Worm (Caenorhabditis elegans) whole organism, L4 larva: ENCODE data around the gene F54F2.9.
A peak's percentile ranks its signal among the peaks of the same experiment; 100 is the strongest.

Experiments used
- F44E2.7 ChIP-seq: fragments of 200-800 bp; sonication (Bioruptor generic); IDR thresholded peaks from 2 replicates; pipeline ENCODE4 v2.1.2; 2022; ENCODE audit warnings: missing genetic modification characterization, missing compliant biosample characterization
- R02D3.7 ChIP-seq: fragments of 150-350 bp; sonication (generic microtip); optimal IDR thresholded peaks from 3 replicates; lab custom pipeline; 2014; ENCODE audit warnings: missing biosample characterization, missing genetic modification characterization
- T26A8.4 ChIP-seq: fragments of 200-800 bp; sonication (Bioruptor generic); IDR thresholded peaks from 2 replicates; pipeline ENCODE4 v1.3.6; 2022; ENCODE audit warnings: missing genetic modification characterization, missing compliant biosample characterization
- Y105C5A.15 ChIP-seq: fragments of 200-800 bp; sonication (Bioruptor generic); IDR thresholded peaks from 2 replicates; pipeline ENCODE4 v1.3.6; 2022; ENCODE audit warnings: missing genetic modification characterization, missing compliant biosample characterization
- Y5F2A.4 ChIP-seq: fragments of 200-800 bp; sonication (Bioruptor generic); optimal IDR thresholded peaks from 2 replicates; lab custom pipeline; 2018; ENCODE audit warnings: mild to moderate bottlenecking, missing genetic modification characterization, missing compliant biosample characterization
- aly-2 ChIP-seq: sonication (generic microtip); optimal IDR thresholded peaks from 2 replicates; lab custom pipeline; 2018; ENCODE audit warnings: missing biosample characterization, missing genetic modification characterization
- arid-1 ChIP-seq: fragments of 200-800 bp; sonication (Bioruptor generic); conservative IDR thresholded peaks from 2 replicates; pipeline ENCODE4 v1.3.6; 2022; ENCODE audit warnings: missing genetic modification reagents, missing genetic modification characterization, missing compliant biosample characterization
- attf-4 ChIP-seq: sonication (generic microtip); optimal IDR thresholded peaks from 3 replicates; lab custom pipeline; 2017; ENCODE audit warnings: missing biosample characterization, missing genetic modification characterization
- ceh-20 ChIP-seq: fragments of 200-800 bp; sonication (Bioruptor generic); IDR thresholded peaks from 2 replicates; pipeline ENCODE4 v1.3.6; 2022; ENCODE audit warnings: missing genetic modification reagents, missing genetic modification characterization, missing compliant biosample characterization
- ceh-62 ChIP-seq: sonication (generic microtip); optimal IDR thresholded peaks from 2 replicates; lab custom pipeline; 2017; ENCODE audit warnings: missing biosample characterization, missing genetic modification characterization
- daf-12 ChIP-seq: fragments of 150-350 bp; optimal IDR thresholded peaks from 2 replicates; lab custom pipeline; 2014; ENCODE audit warnings: missing biosample characterization, missing genetic modification reagents, missing genetic modification characterization
- daf-16 ChIP-seq, 3 experiments: sonication (generic microtip); optimal IDR thresholded peaks; 2 replicates each; lab custom pipeline; 2016 to 2017; ENCODE audit warnings: missing genetic modification characterization in 3 of 3, missing genetic modification reagents in 3 of 3, mild to moderate bottlenecking in 2 of 3, missing compliant biosample characterization in 2 of 3, missing biosample characterization in 1 of 3, moderate library complexity in 1 of 3
- daf-19 ChIP-seq: fragments of 200-800 bp; sonication (Bioruptor generic); conservative IDR thresholded peaks from 2 replicates; pipeline ENCODE4 v1.3.6; 2022; ENCODE audit warnings: missing genetic modification characterization, missing compliant biosample characterization
- dmd-6 ChIP-seq: fragments of 200-800 bp; sonication (Bioruptor generic); IDR thresholded peaks from 2 replicates; pipeline ENCODE4 v1.3.6; 2022; ENCODE audit warnings: missing genetic modification reagents, missing genetic modification characterization, missing compliant biosample characterization
- dmd-8 ChIP-seq: fragments of 200-800 bp; sonication (Bioruptor generic); IDR thresholded peaks from 2 replicates; pipeline ENCODE4 v1.3.6; 2022; ENCODE audit warnings: missing genetic modification characterization, missing compliant biosample characterization
- dmd-9 ChIP-seq: fragments of 200-800 bp; sonication (Bioruptor generic); IDR thresholded peaks from 2 replicates; pipeline ENCODE4 v1.3.6; 2022; ENCODE audit warnings: missing genetic modification reagents, missing genetic modification characterization, missing compliant biosample characterization
- duxl-1 ChIP-seq: sonication (generic microtip); optimal IDR thresholded peaks from 2 replicates; lab custom pipeline; 2016; ENCODE audit warnings: mild to moderate bottlenecking, missing genetic modification characterization, moderate library complexity, missing compliant biosample characterization; ENCODE audit not compliant: poor library complexity
- fkh-10 ChIP-seq: fragments of 150-350 bp; optimal IDR thresholded peaks from 2 replicates; lab custom pipeline; 2014; ENCODE audit warnings: missing biosample characterization, missing genetic modification reagents, missing genetic modification characterization
- hlh-11 ChIP-seq: fragments of 200-800 bp; sonication (Bioruptor generic); optimal IDR thresholded peaks from 2 replicates; lab custom pipeline; 2018; ENCODE audit warnings: mild to moderate bottlenecking, missing genetic modification characterization, missing compliant biosample characterization
- hlh-30 ChIP-seq: sonication (generic microtip); optimal IDR thresholded peaks from 2 replicates; lab custom pipeline; 2017; ENCODE audit warnings: antibody characterized with exemption, mild to moderate bottlenecking, missing genetic modification characterization, missing compliant biosample characterization; ENCODE audit not compliant: insufficient read depth
- hmg-1.1 ChIP-seq: fragments of 200-800 bp; sonication (Bioruptor generic); IDR thresholded peaks from 2 replicates; pipeline ENCODE4 v1.3.6; 2022; ENCODE audit warnings: missing genetic modification reagents, missing genetic modification characterization, missing compliant biosample characterization
- lin-15B ChIP-seq: fragments of 150-350 bp; sonication (generic microtip); optimal IDR thresholded peaks from 3 replicates; lab custom pipeline; 2014; ENCODE audit warnings: missing biosample characterization, missing genetic modification characterization
- lin-29 ChIP-seq: fragments of 200-800 bp; sonication (Bioruptor generic); IDR thresholded peaks from 2 replicates; pipeline ENCODE4 v1.3.6; 2022; ENCODE audit warnings: missing genetic modification reagents, missing genetic modification characterization, missing compliant biosample characterization
- lin-38 ChIP-seq: fragments of 200-800 bp; sonication (Bioruptor generic); IDR thresholded peaks from 2 replicates; pipeline ENCODE4 v1.3.6; 2022; ENCODE audit warnings: missing genetic modification reagents, missing genetic modification characterization, missing compliant biosample characterization
- lsy-2 ChIP-seq, 2 experiments: fragments of 150-350 bp in 1 of 2; sonication (generic microtip) in 1 of 2; optimal IDR thresholded peaks; 2 replicates each; lab custom pipeline; 2014 to 2017; ENCODE audit warnings: missing biosample characterization in 2 of 2, missing genetic modification characterization in 2 of 2
- madf-5 ChIP-seq, 2 experiments: fragments of 200-800 bp; sonication (Bioruptor generic); IDR thresholded peaks; 2 replicates each; pipeline ENCODE4 v1.3.6; 2022; ENCODE audit warnings: missing compliant biosample characterization in 2 of 2, missing genetic modification characterization in 2 of 2
- madf-9 ChIP-seq: fragments of 200-800 bp; sonication (Bioruptor generic); conservative IDR thresholded peaks from 2 replicates; pipeline ENCODE4 v1.3.6; 2022; ENCODE audit warnings: missing genetic modification reagents, missing genetic modification characterization, missing compliant biosample characterization
- mdt-29 ChIP-seq: fragments of 200-800 bp; sonication (Bioruptor generic); IDR thresholded peaks from 2 replicates; pipeline ENCODE4 v1.3.6; 2022; ENCODE audit warnings: missing genetic modification reagents, missing genetic modification characterization, missing compliant biosample characterization
- mep-1 ChIP-seq: fragments of 150-350 bp; sonication (generic microtip); optimal IDR thresholded peaks from 3 replicates; lab custom pipeline; 2014; ENCODE audit warnings: missing biosample characterization, missing genetic modification characterization
- nhr-102 ChIP-seq: sonication (generic microtip); optimal IDR thresholded peaks from 2 replicates; lab custom pipeline; 2016; ENCODE audit warnings: mild to moderate bottlenecking, missing genetic modification characterization, moderate library complexity, missing compliant biosample characterization
- nhr-11 ChIP-seq: fragments of 150-350 bp; optimal IDR thresholded peaks from 2 replicates; lab custom pipeline; 2014; ENCODE audit warnings: missing biosample characterization, missing genetic modification characterization
- nhr-237 ChIP-seq: sonication (generic microtip); optimal IDR thresholded peaks from 2 replicates; lab custom pipeline; 2017; ENCODE audit warnings: missing biosample characterization, missing genetic modification characterization
- nhr-28 ChIP-seq: fragments of 150-350 bp; optimal IDR thresholded peaks from 2 replicates; lab custom pipeline; 2014; ENCODE audit warnings: missing biosample characterization, missing genetic modification characterization
- nhr-41 ChIP-seq: fragments of 200-800 bp; sonication (Bioruptor generic); IDR thresholded peaks from 2 replicates; pipeline ENCODE4 v1.3.6; 2022; ENCODE audit warnings: missing genetic modification reagents, missing genetic modification characterization, missing compliant biosample characterization
- nhr-48 ChIP-seq: sonication (generic microtip); optimal IDR thresholded peaks from 2 replicates; lab custom pipeline; 2016; ENCODE audit warnings: mild to moderate bottlenecking, missing genetic modification characterization, missing compliant biosample characterization
- nhr-77 ChIP-seq: fragments of 150-350 bp; optimal IDR thresholded peaks from 2 replicates; lab custom pipeline; 2014; ENCODE audit warnings: missing biosample characterization, missing genetic modification characterization
- pha-4 ChIP-seq, 2 experiments: fragments of 150-350 bp in 1 of 2; fragments of 200-800 bp in 1 of 2; sonication (Bioruptor generic) in 1 of 2; IDR thresholded peaks in 1 of 2; optimal IDR thresholded peaks in 1 of 2; 2 replicates each; pipeline versions ENCODE4 v1.3.6 to Lab custom; 2014 to 2022; ENCODE audit warnings: missing genetic modification characterization in 2 of 2, missing genetic modification reagents in 2 of 2, missing biosample characterization in 1 of 2, missing compliant biosample characterization in 1 of 2
- saeg-2 ChIP-seq: fragments of 200-800 bp; sonication (Bioruptor generic); IDR thresholded peaks from 2 replicates; pipeline ENCODE4 v1.3.6; 2022; ENCODE audit warnings: missing genetic modification reagents, missing genetic modification characterization, missing compliant biosample characterization
- sdz-12 ChIP-seq: fragments of 200-800 bp; sonication (Bioruptor generic); optimal IDR thresholded peaks from 2 replicates; lab custom pipeline; 2018; ENCODE audit warnings: mild to moderate bottlenecking, missing genetic modification characterization, missing compliant biosample characterization
- spr-1 ChIP-seq: sonication (generic microtip); optimal IDR thresholded peaks from 2 replicates; lab custom pipeline; 2016; ENCODE audit warnings: mild to moderate bottlenecking, missing genetic modification characterization, missing compliant biosample characterization
- spr-3 ChIP-seq: fragments of 200-800 bp; sonication (Bioruptor generic); optimal IDR thresholded peaks from 2 replicates; lab custom pipeline; 2018; ENCODE audit warnings: mild to moderate bottlenecking, missing genetic modification characterization, missing compliant biosample characterization
- tag-97 ChIP-seq: fragments of 200-800 bp; sonication (Bioruptor generic); IDR thresholded peaks from 2 replicates; pipeline ENCODE4 v1.3.6; 2022; ENCODE audit warnings: missing genetic modification characterization, missing compliant biosample characterization
- tra-1 ChIP-seq: fragments of 200-800 bp; sonication (Bioruptor generic); IDR thresholded peaks from 2 replicates; pipeline ENCODE4 v1.3.6; 2022; ENCODE audit warnings: missing genetic modification reagents, missing genetic modification characterization, missing compliant biosample characterization
- unc-39 ChIP-seq: sonication (generic microtip); optimal IDR thresholded peaks from 2 replicates; lab custom pipeline; 2017; ENCODE audit warnings: missing biosample characterization, missing genetic modification characterization
- unc-62 ChIP-seq, 3 experiments: fragments of 150-350 bp in 1 of 3; sonication (generic microtip); optimal IDR thresholded peaks in 2 of 3; peaks in 1 of 3; 1 replicate in 1 of 3; 2 replicates in 2 of 3; lab custom pipeline; 2014 to 2017; ENCODE audit warnings: missing biosample characterization in 3 of 3, missing genetic modification characterization in 3 of 3, missing genetic modification reagents in 3 of 3, missing genotype in 1 of 3
- zag-1 ChIP-seq: fragments of 150-350 bp; optimal IDR thresholded peaks from 2 replicates; lab custom pipeline; 2014; ENCODE audit warnings: missing biosample characterization, missing genetic modification characterization
- zfp-3 ChIP-seq: fragments of 200-800 bp; sonication (Bioruptor generic); conservative IDR thresholded peaks from 2 replicates; pipeline ENCODE4 v1.3.6; 2022; ENCODE audit warnings: missing genetic modification reagents, missing genetic modification characterization, missing compliant biosample characterization
- zip-2 ChIP-seq: fragments of 150-350 bp; optimal IDR thresholded peaks from 2 replicates; lab custom pipeline; 2014; ENCODE audit warnings: missing biosample characterization, missing genetic modification characterization

Gene F54F2.9

DNA sequence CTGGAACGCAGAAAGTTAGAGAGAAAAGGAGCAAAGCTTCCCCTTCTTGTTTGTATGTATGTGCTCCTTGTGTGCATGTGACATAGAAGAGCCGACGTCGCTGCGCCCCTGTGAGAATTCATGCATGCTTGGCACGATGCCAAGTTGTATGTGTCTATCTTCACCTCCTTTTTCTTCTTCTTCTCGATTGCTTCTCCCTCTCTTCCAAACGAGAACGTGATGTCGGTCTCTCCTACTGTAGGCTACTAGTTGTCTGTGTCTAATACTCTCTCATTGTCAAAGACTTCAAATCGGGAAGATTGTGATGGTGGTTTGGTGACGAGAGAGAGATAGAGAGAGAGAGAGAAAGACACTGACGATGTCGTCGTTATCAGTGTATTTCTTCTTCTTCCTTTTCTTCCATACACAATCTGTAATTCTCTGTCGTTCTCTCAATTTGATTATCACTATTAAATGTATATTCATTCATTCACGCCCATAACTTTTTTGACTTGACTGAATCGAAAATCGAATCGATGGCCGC lies 29.8 kb downstream of the F54F2.9 start (continued):
- TF ChIP-seq daf-19 (GFP tag; lab: Robert Waterston, UW), result peak; percentile 62; the same call in 1 of the 2 replicates
- TF ChIP-seq hlh-11, result peak; percentile 99
- peak; percentile 54; the same call in 1 of the 2 replicates for TF ChIP-seq nhr-41 (GFP tag; lab: Robert Waterston, UW)
- peak; percentile 99 for TF ChIP-seq nhr-28
- no peak for TF ChIP-seq dmd-8 (GFP tag; lab: Robert Waterston, UW)
- TF ChIP-seq attf-4, result peak; percentile 19
- peak; percentile 46; the same call in 1 of the 2 replicates for TF ChIP-seq saeg-2 (GFP tag; lab: Robert Waterston, UW)
- TF ChIP-seq zag-1, result no peak
- peak; percentile 93 for TF ChIP-seq nhr-77 (tag; lab: Kevin White, UChicago)
- TF ChIP-seq daf-12, result no peak
- peak; percentile 68 for TF ChIP-seq tra-1
- TF ChIP-seq aly-2 (tag; lab: Kevin White, UChicago), result no peak
- TF ChIP-seq mep-1 (tag; lab: Kevin White, UChicago), result peak; percentile 92
- peak; percentile 69; the same call in 1 of the 2 replicates for TF ChIP-seq ceh-20 (GFP tag; lab: Robert Waterston, UW)
- TF ChIP-seq madf-5 (GFP tag; IDR thresholded peaks at IDR 0.05; lab: Robert Waterston, UW), result 0 out of 4 replicates have a peak, but pooled peaks have one; percentile 50
- 0 out of 2 replicates have a peak, but pooled peaks have one; percentile 27 for TF ChIP-seq madf-9 (GFP tag; lab: Robert Waterston, UW)
- TF ChIP-seq duxl-1 (tag; lab: Kevin White, UChicago), result no peak
- TF ChIP-seq arid-1 (GFP tag; lab: Robert Waterston, UW), result 0 out of 2 replicates have a peak, but pooled peaks have one; percentile 24
- peak; percentile 17; the same call in 1 of the 2 replicates for TF ChIP-seq pha-4 (GFP tag; IDR thresholded peaks at IDR 0.05; lab: Robert Waterston, UW)
- TF ChIP-seq pha-4 (tag; optimal IDR thresholded peaks at IDR 0.05; lab: Kevin White, UChicago), result no peak
- peak; percentile 93 for TF ChIP-seq nhr-48
- peak in 1 of 2 experiments; percentile 93 for TF ChIP-seq unc-62 (GFP tag; optimal IDR thresholded peaks at IDR 0.05 in 1 of 2; lab: Kevin White, UChicago)
- TF ChIP-seq unc-62 (tag; optimal IDR thresholded peaks at IDR 0.05; lab: Kevin White, UChicago), result no peak
- peak; percentile 42 for TF ChIP-seq lin-38
- TF ChIP-seq zip-2 (tag; lab: Kevin White, UChicago), result no peak
- TF ChIP-seq lin-15B (tag; lab: Kevin White, UChicago), result no peak
- no peak for TF ChIP-seq Y5F2A.4 (GFP tag; lab: Kevin White, UChicago)
- TF ChIP-seq R02D3.7 (tag; lab: Kevin White, UChicago), result no peak
- no peak for TF ChIP-seq unc-39 (tag; lab: Kevin White, UChicago)
- TF ChIP-seq zfp-3 (GFP tag; lab: Robert Waterston, UW), result 0 out of 2 replicates have a peak, but pooled peaks have one; percentile 21
- peak; percentile 80 for TF ChIP-seq hmg-1.1 (GFP tag; lab: Robert Waterston, UW)
- TF ChIP-seq dmd-9 (GFP tag; lab: Robert Waterston, UW), result no peak
- TF ChIP-seq spr-1 (tag; lab: Kevin White, UChicago), result peak; percentile 64
- no peak for TF ChIP-seq ceh-62 (tag; lab: Kevin White, UChicago)
- peak; percentile 21 for TF ChIP-seq spr-3 (GFP tag; lab: Kevin White, UChicago)
- TF ChIP-seq tag-97 (GFP tag; lab: Robert Waterston, UW), result no peak
- peak; percentile 73 for TF ChIP-seq T26A8.4 (GFP tag; lab: Robert Waterston, UW)
- TF ChIP-seq nhr-11 (tag; lab: Kevin White, UChicago), result peak; percentile 80
- TF ChIP-seq F44E2.7, result no peak
- peak; percentile 96 for TF ChIP-seq dmd-6 (GFP tag; lab: Robert Waterston, UW)
- peak; percentile 90 to 94 for TF ChIP-seq lsy-2 (tag; optimal IDR thresholded peaks at IDR 0.05; lab: Kevin White, UChicago)
- peak in 1 of 2 experiments; percentile 12 for TF ChIP-seq daf-16 (GFP tag; optimal IDR thresholded peaks at IDR 0.05; lab: Kevin White, UChicago)
- peak; percentile 79 for TF ChIP-seq daf-16 (tag; optimal IDR thresholded peaks at IDR 0.05; lab: Kevin White, UChicago)
- no peak; the same call in 1 of the 2 replicates for TF ChIP-seq lin-29 (GFP tag; lab: Robert Waterston, UW)
- no peak for TF ChIP-seq nhr-237 (tag; lab: Kevin White, UChicago)
- no peak for TF ChIP-seq sdz-12 (GFP tag; lab: Kevin White, UChicago)
- peak; percentile 78 for TF ChIP-seq nhr-102
- TF ChIP-seq fkh-10 (GFP tag; lab: Kevin White, UChicago), result peak; percentile 86
- no peak for TF ChIP-seq Y105C5A.15 (GFP tag; lab: Robert Waterston, UW)
- peak; percentile 96 for TF ChIP-seq hlh-30 (tag; lab: Kevin White, UChicago)
- no peak for TF ChIP-seq mdt-29
